Worm (Caenorhabditis elegans): ENCODE measurements around the gene F59B2.14.

The F59B2.14 gene

ce11 chrIII:9022535-9022934 lies at the start of gene F59B2.14:
Gene F59B2.14, minus strand, starts transcription at chrIII:9022635.
- TF ChIP-seq W03F9.2 (tag; optimal IDR thresholded peaks at IDR 0.05) (no peak), dao-5 (tag; optimal IDR thresholded peaks at IDR 0.05) (no peak), him-1 (tag; optimal IDR thresholded peaks at IDR 0.05) (no peak)

DNA sequence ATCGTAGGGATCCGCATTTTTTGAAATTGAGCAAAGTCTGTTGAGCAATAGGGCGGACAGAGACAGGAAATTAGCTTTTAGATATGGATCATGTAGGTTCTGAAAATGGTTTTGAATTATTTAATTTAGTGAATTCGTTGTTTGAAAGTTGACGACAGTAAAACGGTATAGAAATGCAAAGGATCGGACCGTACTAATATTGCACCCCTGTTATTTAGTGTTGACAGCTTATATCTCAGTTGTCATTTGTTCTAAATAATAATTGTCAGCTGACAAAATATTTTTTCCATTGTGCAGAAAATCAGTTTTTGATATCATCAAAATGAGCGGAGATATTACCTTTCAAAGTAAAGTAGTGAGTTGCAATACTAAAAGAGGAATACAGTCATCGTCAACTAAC lies 48.9 kb upstream of the F59B2.14 start, which contains the start of gene lin-12:
lin-12 (minus strand) TSS at position 101 of the 400 bp plus-strand sequence.
- TF ChIP-seq dao-5 (tag; optimal IDR thresholded peaks at IDR 0.05) = no peak
- TF ChIP-seq W03F9.2 (tag; optimal IDR thresholded peaks at IDR 0.05) = no peak
- TF ChIP-seq him-1 (tag; optimal IDR thresholded peaks at IDR 0.05) = no peak

ce11 chrIII:9069712-9070111 lies 47.3 kb upstream of the F59B2.14 start:
- TF ChIP-seq him-1 (tag; optimal IDR thresholded peaks at IDR 0.05) = no peak
- no peak for TF ChIP-seq W03F9.2 (tag; optimal IDR thresholded peaks at IDR 0.05)
- TF ChIP-seq dao-5 (tag; optimal IDR thresholded peaks at IDR 0.05) = no peak

DNA sequence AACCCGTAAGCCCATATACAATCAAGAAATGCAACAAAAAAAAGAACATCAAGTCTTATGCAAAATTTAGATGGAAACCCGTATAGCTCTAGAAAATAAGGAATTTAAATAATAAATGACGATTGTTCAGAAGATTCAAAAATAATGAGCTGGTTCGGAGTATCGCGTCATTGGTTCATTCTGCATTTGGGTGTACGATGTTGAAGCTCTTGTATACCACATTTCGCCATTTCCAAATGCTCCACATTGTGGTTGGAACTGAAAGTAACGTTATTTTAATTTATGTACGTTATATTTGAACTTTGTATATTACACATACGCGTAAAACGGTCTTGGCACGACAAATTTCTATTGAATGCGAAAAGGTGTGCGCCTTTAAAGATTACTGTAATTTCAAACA lies 37.8 kb upstream of the F59B2.14 start:
- no peak for TF ChIP-seq W03F9.2 (tag; optimal IDR thresholded peaks at IDR 0.05)
- TF ChIP-seq him-1 (tag; optimal IDR thresholded peaks at IDR 0.05) = no peak
- TF ChIP-seq dao-5 (tag; optimal IDR thresholded peaks at IDR 0.05) = no peak

- TF ChIP-seq him-1 (tag; optimal IDR thresholded peaks at IDR 0.05) = no peak
- no peak for TF ChIP-seq dao-5 (tag; optimal IDR thresholded peaks at IDR 0.05)
- TF ChIP-seq W03F9.2 (tag; optimal IDR thresholded peaks at IDR 0.05) = peak; percentile 38
Measured at ce11 chrIII:9058959-9059534, 36.6 kb upstream of the F59B2.14 start, which contains the start of gene gst-1. Gene gst-1, plus strand, starts transcription at chrIII:9059331.

- no peak for TF ChIP-seq dao-5 (tag; optimal IDR thresholded peaks at IDR 0.05)
- peak; percentile 14 for TF ChIP-seq W03F9.2 (tag; optimal IDR thresholded peaks at IDR 0.05)
Measured at ce11 chrIII:9054414-9055147, 32.1 kb upstream of the F59B2.14 start, which contains the start of gene cls-2. Gene cls-2, plus strand, starts transcription at chrIII:9055048.

DNA sequence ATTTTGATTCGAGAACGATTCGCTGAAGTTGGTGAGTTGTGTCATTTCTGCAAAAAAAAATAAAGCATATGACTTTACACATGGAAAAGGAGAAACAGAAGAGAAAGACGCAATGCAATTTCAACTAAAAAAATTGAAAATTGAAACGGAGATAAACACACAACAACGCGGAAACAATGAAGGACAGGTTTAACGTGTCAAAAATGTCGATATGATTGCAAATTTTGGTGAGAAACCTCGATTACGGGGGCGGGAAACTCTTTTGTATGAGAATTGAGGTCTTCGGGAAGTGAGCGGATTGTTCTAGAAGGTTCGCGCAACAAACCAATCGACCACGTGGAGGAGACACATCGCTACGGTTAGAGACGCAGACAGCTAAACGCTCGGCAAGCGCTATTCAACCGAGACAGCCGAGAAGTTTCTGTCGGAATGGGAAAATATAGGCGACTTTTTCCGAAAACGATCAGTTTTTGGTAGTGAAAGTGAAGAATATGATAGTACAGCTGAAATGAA lies 31.4 kb upstream of the F59B2.14 start, which contains the start of gene R107.5:
R107.5 (minus strand) TSS at position 51 of the 513 bp plus-strand sequence.
- no peak for TF ChIP-seq dao-5 (tag; optimal IDR thresholded peaks at IDR 0.05)
- peak; percentile 77 for TF ChIP-seq W03F9.2 (tag; optimal IDR thresholded peaks at IDR 0.05)
- peak; percentile 71 for TF ChIP-seq him-1 (tag; optimal IDR thresholded peaks at IDR 0.05)

DNA sequence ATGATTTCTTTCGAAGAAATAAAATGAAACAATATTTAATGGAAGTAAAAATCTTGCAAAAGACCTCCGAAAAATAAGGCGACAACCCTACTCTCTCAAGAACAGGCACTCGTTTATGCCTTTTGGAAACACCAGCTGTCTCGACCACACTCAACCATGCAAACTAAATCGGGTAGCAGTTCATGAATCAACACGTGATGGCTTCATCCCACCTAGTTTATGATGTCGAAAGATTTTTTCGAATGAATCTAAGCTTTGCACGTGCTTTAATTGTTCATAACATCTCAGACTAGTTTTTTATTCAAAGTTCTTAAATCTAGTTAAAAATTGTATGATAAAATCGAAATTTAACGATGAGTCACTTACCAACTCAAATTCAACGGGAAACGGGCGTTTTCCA lies 30.8 kb upstream of the F59B2.14 start:
- no peak for TF ChIP-seq W03F9.2 (tag; optimal IDR thresholded peaks at IDR 0.05)
- TF ChIP-seq dao-5 (tag; optimal IDR thresholded peaks at IDR 0.05) = no peak
- no peak for TF ChIP-seq him-1 (tag; optimal IDR thresholded peaks at IDR 0.05)

- TF ChIP-seq W03F9.2 (tag; optimal IDR thresholded peaks at IDR 0.05) = no peak
Measured at ce11 chrIII:9052371-9052978, 30.0 kb upstream of the F59B2.14 start.

DNA sequence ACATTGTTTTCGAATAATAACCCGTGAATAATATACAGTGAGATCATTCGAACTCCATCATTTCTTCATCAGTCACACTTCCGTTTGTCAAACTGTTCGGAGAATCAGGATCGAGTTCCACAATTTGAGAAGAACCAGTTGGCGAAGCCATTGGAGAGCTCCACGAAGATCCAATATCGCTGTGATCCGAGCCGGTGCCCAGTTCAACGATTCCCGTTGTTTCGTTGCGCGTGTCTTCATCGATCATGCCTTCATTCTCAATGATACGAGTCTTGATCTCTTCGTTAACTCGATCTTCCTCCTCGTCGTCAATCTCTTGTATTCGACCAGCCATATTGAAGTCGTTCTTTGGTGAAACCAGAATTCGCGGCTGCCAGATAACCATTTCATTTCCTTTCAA lies 29.3 kb upstream of the F59B2.14 start:
- TF ChIP-seq W03F9.2 (tag; optimal IDR thresholded peaks at IDR 0.05) (no peak), him-1 (tag; optimal IDR thresholded peaks at IDR 0.05) (no peak), dao-5 (tag; optimal IDR thresholded peaks at IDR 0.05) (no peak)

DNA sequence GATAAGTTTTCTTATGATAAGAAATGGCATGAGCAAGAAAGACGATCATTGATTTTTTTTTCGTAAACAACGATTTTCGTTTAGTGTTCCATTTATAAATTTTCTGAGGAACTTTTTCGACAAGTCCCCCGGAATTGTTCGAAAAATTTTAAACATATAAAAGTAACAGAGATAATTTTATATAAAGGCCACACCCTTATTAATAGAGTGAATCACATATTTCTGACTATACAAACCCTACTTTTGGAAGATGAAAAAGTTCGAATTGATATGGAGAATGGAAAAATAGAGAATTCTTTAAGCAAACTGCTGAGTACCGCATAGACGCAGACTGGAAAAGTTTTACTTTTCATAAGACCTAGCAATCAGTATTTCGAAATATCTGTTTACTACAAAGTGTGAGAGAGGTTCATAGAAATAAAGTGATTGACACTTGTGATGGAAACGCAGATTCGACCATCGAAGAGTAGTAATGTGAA lies 28.7 kb upstream of the F59B2.14 start:
- TF ChIP-seq him-1 (tag; optimal IDR thresholded peaks at IDR 0.05) = no peak
- TF ChIP-seq W03F9.2 (tag; optimal IDR thresholded peaks at IDR 0.05) = peak; percentile 87

ce11 chrIII:9050600-9050999 lies 28.2 kb upstream of the F59B2.14 start, which contains the start of gene ikke-1:
Gene ikke-1, minus strand, starts transcription at chrIII:9050700.
- TF ChIP-seq dao-5 (tag; optimal IDR thresholded peaks at IDR 0.05) = no peak
- no peak for TF ChIP-seq W03F9.2 (tag; optimal IDR thresholded peaks at IDR 0.05)
- no peak for TF ChIP-seq him-1 (tag; optimal IDR thresholded peaks at IDR 0.05)

DNA sequence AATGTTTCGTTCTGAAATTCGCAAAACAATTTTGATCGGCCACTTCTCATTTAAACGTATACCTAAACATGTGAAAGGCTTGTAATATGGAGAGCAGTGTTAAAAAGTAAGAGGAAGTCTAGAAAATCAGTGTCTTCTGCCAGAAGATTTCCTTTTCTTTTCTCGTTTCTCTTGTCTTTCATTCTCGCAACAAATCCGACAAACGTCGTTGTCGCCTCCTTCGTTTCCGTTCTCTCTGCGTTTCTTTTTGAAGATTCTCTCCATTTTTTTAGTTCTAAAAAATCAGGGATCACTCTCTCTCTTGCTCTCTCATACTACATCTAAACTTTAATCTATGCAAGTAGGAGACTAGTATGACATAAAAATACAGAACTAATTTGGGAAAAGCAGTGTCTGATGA lies 24.8 kb upstream of the F59B2.14 start:
- TF ChIP-seq him-1 (tag; optimal IDR thresholded peaks at IDR 0.05) (no peak), dao-5 (tag; optimal IDR thresholded peaks at IDR 0.05) (no peak), W03F9.2 (tag; optimal IDR thresholded peaks at IDR 0.05) (no peak)

DNA sequence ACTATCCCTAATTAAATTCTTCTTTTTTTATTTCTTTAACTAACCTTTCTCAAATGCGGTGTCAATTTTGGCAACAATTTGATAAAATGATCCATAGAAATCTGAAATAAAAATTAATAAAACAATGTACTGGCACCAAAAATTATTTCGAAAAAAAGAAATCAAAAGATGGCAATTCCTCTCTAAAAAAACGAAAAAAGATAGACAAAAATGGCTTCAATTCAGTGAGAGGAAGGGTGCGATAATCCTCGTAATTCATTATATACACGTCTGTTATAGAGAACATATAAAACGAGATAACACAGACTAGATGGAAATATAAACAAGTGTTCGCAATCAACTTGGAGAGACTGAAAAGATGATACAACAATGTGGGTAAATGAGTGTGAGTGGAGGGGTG lies 23.4 kb upstream of the F59B2.14 start, which contains the start of gene R107.2:
R107.2 (minus strand) TSS at position 101 of the 400 bp plus-strand sequence.
- TF ChIP-seq dao-5 (tag; optimal IDR thresholded peaks at IDR 0.05) (no peak), W03F9.2 (tag; optimal IDR thresholded peaks at IDR 0.05) (no peak), him-1 (tag; optimal IDR thresholded peaks at IDR 0.05) (no peak)
